Fruit fly (Drosophila melanogaster): ENCODE results near the gene RpS21.

RpS21 gene

DNA sequence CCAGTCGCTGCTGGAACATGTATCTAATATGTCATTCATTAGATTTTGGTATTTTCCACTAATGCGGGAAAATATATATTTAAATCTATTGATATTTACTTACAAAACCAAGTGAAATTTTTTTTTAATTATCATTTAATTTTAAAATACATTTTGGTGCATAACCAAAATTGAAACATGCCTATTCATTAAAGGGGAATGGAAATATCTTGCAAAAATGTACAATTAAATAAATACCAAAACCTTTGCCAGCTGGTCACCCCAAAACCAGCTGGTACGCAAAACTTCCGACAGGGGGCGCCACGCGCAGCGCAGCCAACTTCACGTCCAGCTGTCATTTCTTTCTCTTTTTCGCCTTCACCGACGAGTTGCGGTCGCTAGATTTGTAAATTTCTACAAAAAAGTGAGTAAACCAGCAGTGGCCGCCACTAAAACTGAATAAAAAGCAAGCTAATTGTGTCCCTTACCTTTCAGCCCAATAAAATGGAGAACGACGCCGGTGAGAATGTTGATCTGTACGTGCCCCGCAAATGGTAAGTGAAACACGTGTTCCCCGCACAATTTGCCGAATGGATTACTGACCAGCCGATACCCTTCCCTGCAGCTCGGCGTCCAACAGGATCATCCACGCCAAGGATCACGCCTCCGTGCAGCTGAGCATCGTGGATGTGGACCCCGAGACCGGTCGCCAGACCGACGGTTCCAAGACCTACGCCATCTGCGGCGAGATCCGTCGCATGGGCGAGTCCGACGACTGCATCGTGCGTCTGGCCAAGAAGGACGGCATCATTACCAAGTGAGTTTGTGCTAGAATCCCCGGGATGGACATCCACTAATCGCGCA lies at the start of gene RpS21, which contains the start of gene CG3104 (continued):
- TF ChIP-seq jumu (GFP tag; optimal IDR thresholded peaks at IDR 0.05) (peak; percentile 73), CG7372 (GFP tag; IDR thresholded peaks at IDR 0.05) (peak; percentile 88), CG12769 (tag; optimal IDR thresholded peaks at IDR 0.05) (peak; percentile 38), CG8290 (GFP tag; optimal IDR thresholded peaks at IDR 0.05) (peak; percentile 86), CG8290 (tag; optimal IDR thresholded peaks at IDR 0.05) (peak; percentile 85 to 92), lilli (GFP tag; optimal IDR thresholded peaks at IDR 0.05) (peak; percentile 86), slbo (GFP tag; IDR thresholded peaks at IDR 0.05) (peak; percentile 97), CG2199 (GFP tag; IDR thresholded peaks at IDR 0.05) (peak; percentile 79; the same call in 1 of the 3 replicates), CG13624 (GFP tag; optimal IDR thresholded peaks at IDR 0.05) (peak; percentile 86), sr (GFP tag; IDR thresholded peaks at IDR 0.05) (peak; percentile 91), CG13123 (GFP tag; optimal IDR thresholded peaks at IDR 0.05) (peak; percentile 100), chinmo (GFP tag; IDR thresholded peaks at IDR 0.05; ENCODE audit: partially characterized antibody) (no peak), CG9215 (GFP tag; IDR thresholded peaks at IDR 0.05) (peak; percentile 76), crc (GFP tag; optimal IDR thresholded peaks at IDR 0.05) (peak; percentile 75), Hand (GFP tag; optimal IDR thresholded peaks at IDR 0.05) (peak; percentile 15), CG12659 (GFP tag; optimal IDR thresholded peaks at IDR 0.05) (peak; percentile 96), CG7928 (GFP tag; optimal IDR thresholded peaks at IDR 0.05) (peak; percentile 68), CG10209 (GFP tag; optimal IDR thresholded peaks at IDR 0.05) (peak; percentile 87), fu2 (GFP tag; optimal IDR thresholded peaks at IDR 0.05) (peak; percentile 82), Antp (GFP tag; optimal IDR thresholded peaks at IDR 0.05) (peak; percentile 88), stc (GFP tag; IDR thresholded peaks at IDR 0.05) (peak; percentile 51), exex (tag; optimal IDR thresholded peaks at IDR 0.05) (peak; percentile 29), sd (tag; optimal IDR thresholded peaks at IDR 0.05) (peak; percentile 55), Mrtf (GFP tag; IDR thresholded peaks at IDR 0.05) (peak; percentile 92), CG9797 (GFP tag; optimal IDR thresholded peaks at IDR 0.05) (peak; percentile 95), zen (tag; optimal IDR thresholded peaks at IDR 0.05) (peak; percentile 61), emc (GFP tag; optimal IDR thresholded peaks at IDR 0.05) (peak; percentile 88), crol (GFP tag; IDR thresholded peaks at IDR 0.05) (peak; percentile 48), CG10462 (GFP tag; optimal IDR thresholded peaks at IDR 0.05) (peak; percentile 25), kni (GFP tag; optimal IDR thresholded peaks at IDR 0.05) (peak; percentile 87), CG42726 (GFP tag; IDR thresholded peaks at IDR 0.05; ENCODE audit: partially characterized antibody) (no peak; the same call in 1 of the 2 replicates), CG12155 (GFP tag; optimal IDR thresholded peaks at IDR 0.05) (peak; percentile 87), Hr3 (GFP tag; optimal IDR thresholded peaks at IDR 0.05) (peak; percentile 73), MBD-R2 (GFP tag; IDR thresholded peaks at IDR 0.05) (peak; percentile 53), zen2 (GFP tag; IDR thresholded peaks at IDR 0.05; ENCODE audit: partially characterized antibody) (no peak; the same call in 2 of the 3 replicates), CG43689 (GFP tag; IDR thresholded peaks at IDR 0.05) (no peak; the same call in none of the 2 replicates), CG30403 (GFP tag; optimal IDR thresholded peaks at IDR 0.05) (peak; percentile 85), vfl (GFP tag; optimal IDR thresholded peaks at IDR 0.05) (peak; percentile 12), CG7271 (tag; optimal IDR thresholded peaks at IDR 0.05) (peak; percentile 47), ERR (GFP tag; optimal IDR thresholded peaks at IDR 0.05) (peak; percentile 55), CG3847 (GFP tag; IDR thresholded peaks at IDR 0.05) (peak; percentile 92), Gsc (GFP tag; IDR thresholded peaks at IDR 0.05) (no peak), CG1832 (GFP tag; optimal IDR thresholded peaks at IDR 0.05) (no peak), CG12391 (tag; optimal IDR thresholded peaks at IDR 0.05) (peak; percentile 79), Ada2b (GFP tag; IDR thresholded peaks at IDR 0.05) (peak; percentile 69), Sin3A (optimal IDR thresholded peaks at IDR 0.05) (peak; percentile 90), CG32767 (GFP tag; IDR thresholded peaks at IDR 0.05) (peak; percentile 63; the same call in 1 of the 2 replicates), CG8281 (tag; optimal IDR thresholded peaks at IDR 0.05) (peak; percentile 57), lola (GFP tag; optimal IDR thresholded peaks at IDR 0.05) (peak in 1 of 3 experiments; percentile 71)

Data from whole organism, embryonic.